Fruit fly (Drosophila melanogaster): ENCODE results near the gene CG34025.
A peak's percentile ranks its signal among the peaks of the same experiment; 100 is the strongest.

CG34025 gene

DNA sequence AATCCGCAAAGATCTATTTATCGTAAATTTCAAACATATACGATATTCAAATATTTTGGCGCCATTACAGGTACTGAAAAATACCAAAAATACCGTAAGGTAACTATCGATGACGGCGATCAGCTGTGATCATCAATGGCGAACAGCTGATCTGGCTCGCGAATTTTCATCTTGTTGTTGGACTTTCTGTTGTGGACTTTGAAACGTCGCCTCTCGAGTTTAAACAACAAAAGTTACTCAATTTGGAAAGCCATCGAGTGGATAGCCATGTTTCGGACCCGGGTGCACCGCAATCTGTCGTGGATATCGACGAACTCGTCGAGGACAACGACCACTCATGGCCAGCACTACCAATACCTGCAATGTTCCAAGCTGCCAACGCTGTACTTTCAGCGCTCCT, 20.0 kb upstream of the CG34025 start, which contains the start of gene CPT2 (continued):
- no peak for TF ChIP-seq CG30403 (GFP tag; optimal IDR thresholded peaks at IDR 0.05)
- TF ChIP-seq luna (GFP tag; optimal IDR thresholded peaks at IDR 0.05): no peak
- TF ChIP-seq schlank (tag; optimal IDR thresholded peaks at IDR 0.05): no peak
- TF ChIP-seq knrl (GFP tag; IDR thresholded peaks at IDR 0.05; ENCODE audit: partially characterized antibody): peak; percentile 47; the same call in 1 of the 3 replicates
- TF ChIP-seq dimm (GFP tag; IDR thresholded peaks at IDR 0.05): no peak
- TF ChIP-seq Deaf1 (tag; optimal IDR thresholded peaks at IDR 0.05): no peak
- TF ChIP-seq CG8924 (tag; optimal IDR thresholded peaks at IDR 0.05): no peak
- no peak for TF ChIP-seq Hsf (GFP tag; optimal IDR thresholded peaks at IDR 0.05)
- TF ChIP-seq pros (GFP tag; optimal IDR thresholded peaks at IDR 0.05): no peak
- TF ChIP-seq CG3995 (GFP tag; optimal IDR thresholded peaks at IDR 0.05): no peak
- no peak for TF ChIP-seq mirr (GFP tag; optimal IDR thresholded peaks at IDR 0.05)
- TF ChIP-seq CG7556 (GFP tag; optimal IDR thresholded peaks at IDR 0.05): no peak
- TF ChIP-seq Bgb (GFP tag; IDR thresholded peaks at IDR 0.05; ENCODE audit: partially characterized antibody): peak; percentile 70
- TF ChIP-seq Neu2 (GFP tag; optimal IDR thresholded peaks at IDR 0.05; ENCODE audit: borderline replicate concordance): no peak
- TF ChIP-seq crp (GFP tag; optimal IDR thresholded peaks at IDR 0.05): peak; percentile 55 to 92
- TF ChIP-seq CG4617 (GFP tag; optimal IDR thresholded peaks at IDR 0.05; ENCODE audit: borderline replicate concordance): no peak
- no peak for TF ChIP-seq CG32532 (GFP tag; IDR thresholded peaks at IDR 0.05)
- TF ChIP-seq D19B (GFP tag; optimal IDR thresholded peaks at IDR 0.05): no peak
- TF ChIP-seq CG2889 (GFP tag; IDR thresholded peaks at IDR 0.05): no peak
- no peak for TF ChIP-seq CG10462 (GFP tag; optimal IDR thresholded peaks at IDR 0.05)
- TF ChIP-seq CG12219 (GFP tag; optimal IDR thresholded peaks at IDR 0.05): no peak
- peak; percentile 59 for TF ChIP-seq amos (GFP tag; IDR thresholded peaks at IDR 0.05; ENCODE audit: partially characterized antibody)
- peak; percentile 75 for TF ChIP-seq hbn (GFP tag; IDR thresholded peaks at IDR 0.05; ENCODE audit: partially characterized antibody)
- no peak for TF ChIP-seq gsb-n (tag; optimal IDR thresholded peaks at IDR 0.05)
- TF ChIP-seq CG42726 (GFP tag; IDR thresholded peaks at IDR 0.05; ENCODE audit: partially characterized antibody): peak; percentile 38; the same call in 1 of the 2 replicates
- TF ChIP-seq lola (GFP tag; optimal IDR thresholded peaks at IDR 0.05): no peak
- TF ChIP-seq psq (GFP tag; optimal IDR thresholded peaks at IDR 0.05): no peak
- TF ChIP-seq nerfin-1 (tag; optimal IDR thresholded peaks at IDR 0.05): no peak
- TF ChIP-seq Dref (GFP tag; IDR thresholded peaks at IDR 0.05): peak; percentile 53
- TF ChIP-seq ranshi (GFP tag; IDR thresholded peaks at IDR 0.05): no peak

DNA sequence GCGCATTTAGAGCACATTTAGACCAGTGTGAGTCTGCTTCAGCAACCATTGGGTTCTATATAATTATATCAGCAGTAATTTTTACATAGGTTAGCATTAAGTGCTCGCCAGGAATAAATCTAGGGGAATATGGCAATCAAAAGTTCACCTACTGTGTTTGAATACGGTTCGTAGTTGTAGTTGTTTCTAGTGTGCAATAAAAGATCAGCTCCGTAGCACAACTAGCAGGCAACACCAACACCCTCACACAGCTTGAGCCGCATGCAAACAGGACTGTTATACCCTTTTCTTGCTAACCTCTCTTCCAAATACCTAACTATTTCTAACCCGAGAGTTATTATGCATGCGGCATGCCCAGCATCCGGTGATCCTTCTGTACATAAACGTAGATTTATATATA, 9.3 kb downstream of the CG34025 start, which contains the start of gene CG32846:
TSS of gene CG32846 (minus strand) at position 101 of the 400 bp plus-strand sequence.
- no peak for TF ChIP-seq CG6813 (GFP tag; optimal IDR thresholded peaks at IDR 0.05)
- no peak for TF ChIP-seq CG6689 (GFP tag; IDR thresholded peaks at IDR 0.05)
- no peak for TF ChIP-seq Dp (GFP tag; optimal IDR thresholded peaks at IDR 0.05)
- TF ChIP-seq schlank (tag; optimal IDR thresholded peaks at IDR 0.05): no peak
- TF ChIP-seq CG6254 (GFP tag; optimal IDR thresholded peaks at IDR 0.05): no peak
- TF ChIP-seq aop (GFP tag; IDR thresholded peaks at IDR 0.05): no peak
- no peak for TF ChIP-seq hkb (optimal IDR thresholded peaks at IDR 0.05)
- no peak for TF ChIP-seq hkb (GFP tag; IDR thresholded peaks at IDR 0.05)
- no peak for TF ChIP-seq CG12769 (tag; optimal IDR thresholded peaks at IDR 0.05)
- TF ChIP-seq CG32532 (GFP tag; IDR thresholded peaks at IDR 0.05): no peak
- TF ChIP-seq Ets97D (GFP tag; optimal IDR thresholded peaks at IDR 0.05): no peak
- TF ChIP-seq CG32767 (GFP tag; IDR thresholded peaks at IDR 0.05): no peak
